Worm (Caenorhabditis elegans): ENCODE measurements around the gene C14B9.10.

C14B9.10 gene

DNA sequence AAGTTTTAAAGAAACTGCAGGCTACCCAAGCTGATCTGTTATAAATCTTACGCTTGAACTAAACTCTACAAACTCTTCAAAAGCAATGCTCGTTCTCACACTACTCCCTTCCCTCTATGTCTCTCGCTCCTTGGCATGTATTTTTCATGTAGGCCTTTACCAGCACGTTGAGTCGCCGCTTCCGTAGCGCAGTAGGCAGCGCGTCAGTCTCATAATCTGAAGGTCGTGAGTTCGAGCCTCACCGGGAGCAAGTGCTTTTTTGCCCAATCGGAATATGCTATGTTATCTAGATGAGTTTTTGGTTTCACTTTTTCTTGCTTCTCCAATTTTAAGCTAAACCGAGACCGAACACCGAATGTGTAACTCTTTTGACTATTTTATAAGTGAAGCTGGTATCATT, 24.2 kb upstream of the C14B9.10 start (continued):
- peak; percentile 10 for TF ChIP-seq skn-1 (tag; optimal IDR thresholded peaks at IDR 0.05)
- TF ChIP-seq nhr-11 (tag; optimal IDR thresholded peaks at IDR 0.05), result no peak
- TF ChIP-seq ets-5 (GFP tag; IDR thresholded peaks at IDR 0.05), result no peak
- peak; percentile 49 for TF ChIP-seq mep-1 (tag; optimal IDR thresholded peaks at IDR 0.05)
- TF ChIP-seq ztf-11 (tag; optimal IDR thresholded peaks at IDR 0.05), result no peak
- no peak for TF ChIP-seq irx-1 (tag; optimal IDR thresholded peaks at IDR 0.05)
- peak; percentile 60 to 64 for TF ChIP-seq lin-35 (GFP tag; optimal IDR thresholded peaks at IDR 0.05)
- TF ChIP-seq sup-37 (GFP tag; optimal IDR thresholded peaks at IDR 0.05), result no peak
- TF ChIP-seq unc-98 (GFP tag; IDR thresholded peaks at IDR 0.05), result no peak
- no peak for TF ChIP-seq nhr-237 (tag; optimal IDR thresholded peaks at IDR 0.05)
- TF ChIP-seq nhr-47 (tag; optimal IDR thresholded peaks at IDR 0.05), result peak; percentile 71
- TF ChIP-seq C34B4.2 (tag; optimal IDR thresholded peaks at IDR 0.05), result no peak
- TF ChIP-seq nhr-28 (tag; optimal IDR thresholded peaks at IDR 0.05), result no peak
- TF ChIP-seq unc-30 (tag; optimal IDR thresholded peaks at IDR 0.05), result no peak
- peak; percentile 62 for TF ChIP-seq nhr-71 (tag; optimal IDR thresholded peaks at IDR 0.05)
- TF ChIP-seq lin-39 (tag; optimal IDR thresholded peaks at IDR 0.05), result no peak
- no peak for TF ChIP-seq sptf-1 (tag; optimal IDR thresholded peaks at IDR 0.05)
- TF ChIP-seq elt-2 (tag; optimal IDR thresholded peaks at IDR 0.05), result no peak
- TF ChIP-seq ceh-88 (GFP tag; IDR thresholded peaks at IDR 0.05), result no peak
- no peak for TF ChIP-seq aha-1 (tag; optimal IDR thresholded peaks at IDR 0.05)
- TF ChIP-seq alr-1 (tag; optimal IDR thresholded peaks at IDR 0.05; ENCODE audit: borderline replicate concordance), result no peak
- no peak for TF ChIP-seq blmp-1 (tag; optimal IDR thresholded peaks at IDR 0.05)
- TF ChIP-seq nhr-12 (tag; optimal IDR thresholded peaks at IDR 0.05), result no peak
- no peak for TF ChIP-seq unc-130 (tag; optimal IDR thresholded peaks at IDR 0.05)
- no peak for TF ChIP-seq pax-3 (tag; optimal IDR thresholded peaks at IDR 0.05)
- no peak for TF ChIP-seq mef-2 (tag; optimal IDR thresholded peaks at IDR 0.05)
- peak; percentile 23 for TF ChIP-seq fkh-10 (GFP tag; optimal IDR thresholded peaks at IDR 0.05)
- peak; percentile 19 to 54 (median 41) for TF ChIP-seq ceh-82 (tag; optimal IDR thresholded peaks at IDR 0.05)
- TF ChIP-seq egl-27 (tag; optimal IDR thresholded peaks at IDR 0.05), result no peak
- no peak for TF ChIP-seq ceh-90 (tag; optimal IDR thresholded peaks at IDR 0.05)
- TF ChIP-seq swsn-7 (tag; optimal IDR thresholded peaks at IDR 0.05), result peak; percentile 64
- no peak for TF ChIP-seq mab-9 (GFP tag; IDR thresholded peaks at IDR 0.05)
- TF ChIP-seq tlp-1 (tag; optimal IDR thresholded peaks at IDR 0.05), result no peak
- no peak for TF ChIP-seq lin-15B (tag; optimal IDR thresholded peaks at IDR 0.05)
- TF ChIP-seq hlh-17 (GFP tag; optimal IDR thresholded peaks at IDR 0.05; ENCODE audit: borderline replicate concordance), result no peak
- TF ChIP-seq rnt-1 (tag; optimal IDR thresholded peaks at IDR 0.05), result peak; percentile 61
- peak; percentile 11 for TF ChIP-seq vab-15 (tag; optimal IDR thresholded peaks at IDR 0.05)
- TF ChIP-seq ceh-63 (GFP tag; optimal IDR thresholded peaks at IDR 0.05), result no peak
- no peak for TF ChIP-seq nhr-84 (tag; optimal IDR thresholded peaks at IDR 0.05)

DNA sequence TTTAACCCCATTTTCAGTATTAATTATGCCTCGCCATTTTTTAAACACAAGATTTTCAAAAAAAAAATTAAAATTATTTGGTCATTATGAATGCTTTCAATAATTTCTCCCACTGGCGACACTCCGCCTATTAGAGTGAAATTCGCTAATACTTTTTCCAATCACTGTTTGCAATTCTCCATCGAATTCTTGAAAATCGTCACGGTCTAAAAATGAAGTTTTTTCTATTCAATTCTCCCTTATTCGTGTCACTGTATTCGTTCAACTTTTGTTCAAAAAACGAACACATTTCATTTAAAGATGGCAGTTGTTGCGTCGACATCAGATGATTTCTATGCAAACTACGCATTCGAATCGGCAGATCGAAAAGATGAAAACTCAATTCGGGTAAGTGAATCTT, 22.2 kb upstream of the C14B9.10 start, which contains the start of gene C14B9.3:
C14B9.3 (plus strand) TSS at position 301 of the 400 bp plus-strand sequence.
- TF ChIP-seq nhr-12 (tag; optimal IDR thresholded peaks at IDR 0.05) (no peak), nhr-90 (tag; optimal IDR thresholded peaks at IDR 0.05; ENCODE audit: poor library complexity) (no peak), dsc-1 (tag; optimal IDR thresholded peaks at IDR 0.05) (no peak)

- peak; percentile 67 for TF ChIP-seq tbx-2 (tag; optimal IDR thresholded peaks at IDR 0.05)
- TF ChIP-seq elt-3 (tag; optimal IDR thresholded peaks at IDR 0.05), result peak in 2 of 6 experiments; percentile 22 to 24
- peak; percentile 76 for TF ChIP-seq skn-1 (tag; optimal IDR thresholded peaks at IDR 0.05)
- TF ChIP-seq nhr-20 (tag; optimal IDR thresholded peaks at IDR 0.05), result peak; percentile 78
- TF ChIP-seq Y116A8C.19 (tag; optimal IDR thresholded peaks at IDR 0.05; ENCODE audit: borderline replicate concordance), result no peak
- TF ChIP-seq jun-1 (tag; optimal IDR thresholded peaks at IDR 0.05), result peak; percentile 42
- TF ChIP-seq mab-9 (GFP tag; IDR thresholded peaks at IDR 0.05), result 0 out of 2 replicates have a peak, but pooled peaks have one; percentile 24
- TF ChIP-seq sox-4 (tag; optimal IDR thresholded peaks at IDR 0.05), result no peak
- peak; percentile 81 for TF ChIP-seq nhr-71 (tag; optimal IDR thresholded peaks at IDR 0.05)
- TF ChIP-seq F16B12.6 (tag; optimal IDR thresholded peaks at IDR 0.05), result peak; percentile 11
- TF ChIP-seq lin-39 (tag; optimal IDR thresholded peaks at IDR 0.05), result no peak
- peak; percentile 56 for TF ChIP-seq ceh-88 (GFP tag; IDR thresholded peaks at IDR 0.05)
- TF ChIP-seq ets-5 (GFP tag; IDR thresholded peaks at IDR 0.05), result no peak
- peak in 1 of 2 experiments; percentile 51 for TF ChIP-seq ztf-11 (tag; optimal IDR thresholded peaks at IDR 0.05)
- no peak for TF ChIP-seq nhr-84 (tag; optimal IDR thresholded peaks at IDR 0.05)
- TF ChIP-seq ama-1 (optimal IDR thresholded peaks at IDR 0.05), result no peak
- peak; percentile 44 for TF ChIP-seq egl-13 (tag; optimal IDR thresholded peaks at IDR 0.05)
- TF ChIP-seq unc-98 (GFP tag; IDR thresholded peaks at IDR 0.05), result no peak
- peak; percentile 55 for TF ChIP-seq irx-1 (tag; optimal IDR thresholded peaks at IDR 0.05)
These were observed 21.1 kb upstream of the C14B9.10 start for ce11 chrIII:8109459-8110057.

Data from whole organism, L1 larva.